Fruit fly (Drosophila melanogaster) whole organism, prepupa: ENCODE measurements around the gene CG12355.

ENCODE experiments used
- Blimp-1 ChIP-seq: fragments of 200-800 bp; sonication (Bioruptor generic); optimal IDR thresholded peaks from 3 replicates; lab custom pipeline; 2017; ENCODE audit warnings: missing biosample characterization, missing genetic modification characterization, mild to moderate bottlenecking, moderate library complexity, missing genetic modification reagents
- CG10631 ChIP-seq: fragments of 200-800 bp; sonication (Bioruptor generic); optimal IDR thresholded peaks from 2 replicates; lab custom pipeline; 2016; ENCODE audit warnings: missing biosample characterization, missing genetic modification characterization
- CG10669 ChIP-seq: fragments of 200-800 bp; sonication (Bioruptor generic); optimal IDR thresholded peaks from 3 replicates; lab custom pipeline; 2018; ENCODE audit warnings: missing biosample characterization, mild to moderate bottlenecking, missing genetic modification characterization, moderate library complexity
- CG11902 ChIP-seq: fragments of 200-800 bp; sonication (Bioruptor generic); optimal IDR thresholded peaks from 3 replicates; lab custom pipeline; 2016; ENCODE audit warnings: missing biosample characterization, missing genetic modification characterization
- CG15336 ChIP-seq: fragments of 200-800 bp; sonication (Bioruptor generic); IDR thresholded peaks from 2 replicates; pipeline ENCODE4 v1.3.6; 2022; ENCODE audit warnings: missing biosample characterization, missing genetic modification characterization
- CG16779 ChIP-seq: fragments of 200-800 bp; sonication (Bioruptor generic); optimal IDR thresholded peaks from 3 replicates; lab custom pipeline; 2017; ENCODE audit warnings: missing biosample characterization, mild to moderate bottlenecking, missing genetic modification characterization
- CG3032 ChIP-seq: fragments of 200-800 bp; optimal IDR thresholded peaks from 2 replicates; lab custom pipeline; 2019; ENCODE audit warnings: missing biosample characterization, mild to moderate bottlenecking, missing genetic modification characterization, moderate library complexity
- CG31627 ChIP-seq: fragments of 200-800 bp; sonication (Bioruptor generic); optimal IDR thresholded peaks from 3 replicates; lab custom pipeline; 2016; ENCODE audit warnings: missing biosample characterization, missing genetic modification characterization
- CG32006 ChIP-seq: fragments of 200-800 bp; sonication (Bioruptor generic); optimal IDR thresholded peaks from 3 replicates; lab custom pipeline; 2017; ENCODE audit warnings: missing biosample characterization, mild to moderate bottlenecking, missing genetic modification characterization
- CG6163 ChIP-seq: fragments of 200-800 bp; sonication (Bioruptor generic); IDR thresholded peaks from 3 replicates; pipeline ENCODE4 v1.3.6; 2022; ENCODE audit warnings: missing biosample characterization, missing genetic modification characterization
- CG6276 ChIP-seq: fragments of 200-800 bp; sonication (Bioruptor generic); optimal IDR thresholded peaks from 2 replicates; lab custom pipeline; 2017; ENCODE audit warnings: missing biosample characterization, mild to moderate bottlenecking, missing genetic modification characterization
- CG7368 ChIP-seq: fragments of 200-800 bp; sonication (Bioruptor generic); optimal IDR thresholded peaks from 3 replicates; lab custom pipeline; 2016; ENCODE audit warnings: missing biosample characterization, missing genetic modification characterization
- CG8119 ChIP-seq: fragments of 200-800 bp; sonication (Bioruptor generic); IDR thresholded peaks from 3 replicates; pipeline ENCODE4 v1.3.6; 2022; ENCODE audit warnings: missing biosample characterization, missing genetic modification characterization
- CG8319 ChIP-seq: fragments of 200-800 bp; sonication (Bioruptor generic); optimal IDR thresholded peaks from 3 replicates; lab custom pipeline; 2016; ENCODE audit warnings: missing biosample characterization, missing genetic modification characterization
- Eip75B ChIP-seq: fragments of 200-800 bp; sonication (Bioruptor generic); optimal IDR thresholded peaks from 3 replicates; lab custom pipeline; 2016; ENCODE audit warnings: missing biosample characterization, missing genetic modification characterization
- Eip78C ChIP-seq: fragments of 200-800 bp; sonication (Bioruptor generic); peaks from one replicate; lab custom pipeline; 2016; ENCODE audit warnings: missing biosample characterization, missing genetic modification characterization
- Eip93F ChIP-seq: fragments of 200-800 bp; sonication (Bioruptor generic); optimal IDR thresholded peaks from 2 replicates; lab custom pipeline; 2016; ENCODE audit warnings: missing biosample characterization, mild to moderate bottlenecking, missing genetic modification characterization
- Ets96B ChIP-seq: fragments of 200-800 bp; optimal IDR thresholded peaks from 2 replicates; lab custom pipeline; 2019; ENCODE audit warnings: missing biosample characterization, mild to moderate bottlenecking, missing genetic modification characterization, moderate library complexity
- Hr38 ChIP-seq: sonication (Bioruptor generic); optimal IDR thresholded peaks from 2 replicates; lab custom pipeline; 2016; ENCODE audit warnings: missing biosample characterization, missing genetic modification characterization
- Hr39 ChIP-seq: fragments of 200-800 bp; sonication (Bioruptor generic); optimal IDR thresholded peaks from 2 replicates; lab custom pipeline; 2016; ENCODE audit warnings: missing biosample characterization, missing genetic modification characterization
- Hr4 ChIP-seq: fragments of 200-800 bp; sonication (Bioruptor generic); optimal IDR thresholded peaks from 3 replicates; lab custom pipeline; 2016; ENCODE audit warnings: missing biosample characterization, missing genetic modification characterization
- Met ChIP-seq: fragments of 200-800 bp; sonication (Bioruptor generic); optimal IDR thresholded peaks from 3 replicates; lab custom pipeline; 2016; ENCODE audit warnings: missing biosample characterization, missing genetic modification characterization
- Sox102F ChIP-seq: fragments of 200-800 bp; sonication (Bioruptor generic); optimal IDR thresholded peaks from 2 replicates; lab custom pipeline; 2016; ENCODE audit warnings: missing biosample characterization, mild to moderate bottlenecking, missing genetic modification characterization
- Sox14 ChIP-seq: fragments of 200-800 bp; sonication (Bioruptor generic); optimal IDR thresholded peaks from 3 replicates; lab custom pipeline; 2016; ENCODE audit warnings: missing biosample characterization, missing genetic modification characterization
- Sox15 ChIP-seq: fragments of 200-800 bp; sonication (Bioruptor generic); optimal IDR thresholded peaks from 3 replicates; lab custom pipeline; 2016; ENCODE audit warnings: missing biosample characterization, missing genetic modification characterization
- dac ChIP-seq: fragments of 200-800 bp; sonication (Bioruptor generic); optimal IDR thresholded peaks from 2 replicates; lab custom pipeline; 2017; ENCODE audit warnings: missing biosample characterization, mild to moderate bottlenecking, missing genetic modification characterization
- dsx ChIP-seq: fragments of 200-800 bp; optimal IDR thresholded peaks from 3 replicates; lab custom pipeline; 2019; ENCODE audit warnings: missing biosample characterization, mild to moderate bottlenecking, missing genetic modification characterization, moderate library complexity; ENCODE audit not compliant: poor library complexity, severe bottlenecking
- esn ChIP-seq: fragments of 200-800 bp; sonication (Bioruptor generic); optimal IDR thresholded peaks from 2 replicates; lab custom pipeline; 2016; ENCODE audit warnings: missing biosample characterization, mild to moderate bottlenecking, missing genetic modification characterization, moderate library complexity
- fd59A ChIP-seq: fragments of 200-800 bp; sonication (Bioruptor generic); optimal IDR thresholded peaks from 2 replicates; lab custom pipeline; 2017; ENCODE audit warnings: missing biosample characterization, mild to moderate bottlenecking, missing genetic modification characterization, missing genetic modification reagents
- lz ChIP-seq: fragments of 200-800 bp; sonication (Bioruptor generic); optimal IDR thresholded peaks from 3 replicates; lab custom pipeline; 2016; ENCODE audit warnings: missing biosample characterization, missing genetic modification characterization
- pdm3 ChIP-seq: fragments of 200-800 bp; sonication (Bioruptor generic); optimal IDR thresholded peaks from 3 replicates; lab custom pipeline; 2016; ENCODE audit warnings: missing biosample characterization, missing genetic modification characterization
- ss ChIP-seq, 2 experiments: fragments of 200-800 bp; sonication (Bioruptor generic); optimal IDR thresholded peaks; 2 replicates in 1 of 2; 3 replicates in 1 of 2; lab custom pipeline; 2017 to 2018; ENCODE audit warnings: mild to moderate bottlenecking in 2 of 2, missing biosample characterization in 2 of 2, missing genetic modification characterization in 2 of 2, moderate library complexity in 1 of 2
- svp ChIP-seq: fragments of 200-800 bp; sonication (Bioruptor generic); peaks from one replicate; lab custom pipeline; 2016; ENCODE audit warnings: missing biosample characterization, missing genetic modification characterization
- vri ChIP-seq: fragments of 200-800 bp; sonication (Bioruptor generic); optimal IDR thresholded peaks from 3 replicates; lab custom pipeline; 2016; ENCODE audit warnings: missing biosample characterization, mild to moderate bottlenecking, missing genetic modification characterization

The CG12355 gene

DNA sequence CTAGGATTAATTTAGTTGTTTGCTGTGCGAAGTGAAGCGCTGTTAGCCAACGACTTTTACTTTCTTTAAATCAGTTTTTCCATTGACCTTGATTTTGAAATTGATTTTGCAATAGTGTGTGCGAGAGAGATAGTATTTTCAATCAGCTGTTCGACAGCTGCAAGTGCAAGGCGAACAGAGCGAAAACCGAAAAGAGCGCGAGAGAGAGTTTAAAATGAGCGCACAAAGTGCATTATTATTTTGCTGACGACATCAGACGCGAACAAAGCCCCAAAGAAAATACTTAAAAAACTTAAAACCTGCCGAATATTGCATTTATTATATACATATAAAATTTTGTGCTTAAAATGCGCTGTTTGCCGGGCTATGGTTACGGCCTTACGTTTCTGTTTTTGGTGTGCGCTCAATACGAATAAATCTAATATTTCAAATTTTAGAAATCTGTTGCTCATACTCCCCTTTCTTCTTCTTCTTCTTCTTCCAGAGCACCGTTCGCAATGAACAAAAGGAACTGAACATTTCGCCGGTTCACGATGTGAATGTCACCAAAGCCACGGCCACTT is 16.4 kb upstream of the CG12355 start:
- TF ChIP-seq Eip75B (GFP tag; lab: Kevin White, UChicago) (no peak), CG11902 (no peak), Blimp-1 (GFP tag; lab: Kevin White, UChicago) (peak; percentile 78), Met (peak; percentile 11), Eip93F (GFP tag; lab: Kevin White, UChicago) (peak; percentile 33), Eip78C (GFP tag; lab: Kevin White, UChicago) (peak; percentile 76), CG6163 (GFP tag; lab: Robert Waterston, UW) (no peak), pdm3 (GFP tag; lab: Kevin White, UChicago) (no peak), CG3032 (tag; lab: Kevin White, UChicago) (peak; percentile 17), CG16779 (tag; lab: Kevin White, UChicago) (peak; percentile 13), Sox14 (GFP tag; lab: Kevin White, UChicago) (peak; percentile 55), Sox102F (peak; percentile 37), fd59A (no peak), vri (GFP tag; lab: Kevin White, UChicago) (peak; percentile 24), lz (GFP tag; lab: Kevin White, UChicago) (no peak), esn (peak; percentile 7), ss (GFP tag; optimal IDR thresholded peaks at IDR 0.05; lab: Kevin White, UChicago) (peak; percentile 39 to 44), CG8319 (GFP tag; lab: Kevin White, UChicago) (no peak)

DNA sequence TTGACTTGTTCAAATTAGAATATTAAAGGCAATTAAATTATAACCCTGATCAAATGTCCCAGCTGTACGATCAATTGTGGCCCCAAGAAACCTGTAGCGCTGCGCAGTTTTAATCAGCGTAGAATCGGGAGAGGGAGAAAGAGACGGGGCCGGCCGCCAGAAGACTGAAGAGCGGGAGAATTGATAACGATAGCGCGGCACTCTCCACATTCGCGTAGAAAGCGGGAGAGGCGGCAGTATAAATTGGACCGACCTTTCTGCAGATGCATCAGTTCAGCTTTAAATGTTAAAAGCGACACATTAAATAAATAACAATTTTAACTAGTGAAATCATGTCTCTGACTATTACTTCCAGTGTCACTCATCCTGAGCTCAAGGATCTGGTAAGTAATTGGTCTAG is 15.4 kb upstream of the CG12355 start, which contains the start of gene MsrA:
Gene MsrA (plus strand): TSS at position 266 of the 400 bp plus-strand sequence.
- TF ChIP-seq Eip78C (GFP tag; lab: Kevin White, UChicago): peak; percentile 70
- peak; percentile 37 for TF ChIP-seq vri (GFP tag; lab: Kevin White, UChicago)
- TF ChIP-seq Sox15: no peak
- TF ChIP-seq CG8319 (GFP tag; lab: Kevin White, UChicago): no peak
- TF ChIP-seq Sox14 (GFP tag; lab: Kevin White, UChicago): no peak
- peak; percentile 17 for TF ChIP-seq Eip75B (GFP tag; lab: Kevin White, UChicago)
- TF ChIP-seq CG8119 (GFP tag; lab: Robert Waterston, UW): 0 out of 3 replicates have a peak, but pooled peaks have one; percentile 16
- TF ChIP-seq Hr4 (GFP tag; lab: Kevin White, UChicago): no peak
- TF ChIP-seq CG6276 (GFP tag; lab: Kevin White, UChicago): no peak
- no peak for TF ChIP-seq CG31627 (GFP tag; lab: Kevin White, UChicago)
- peak; percentile 7 for TF ChIP-seq esn
- TF ChIP-seq svp (GFP tag; lab: Kevin White, UChicago): peak; percentile 80
- no peak for TF ChIP-seq CG3032 (tag; lab: Kevin White, UChicago)
- TF ChIP-seq Hr39 (GFP tag; lab: Kevin White, UChicago): no peak
- no peak for TF ChIP-seq CG32006 (GFP tag; lab: Kevin White, UChicago)
- no peak for TF ChIP-seq CG15336 (GFP tag; lab: Robert Waterston, UW)
- TF ChIP-seq CG7368 (GFP tag; lab: Kevin White, UChicago): no peak
- no peak for TF ChIP-seq CG10631 (GFP tag; lab: Kevin White, UChicago)
- TF ChIP-seq dsx (GFP tag; lab: Kevin White, UChicago): no peak

dm6 chr3L:15509398-15509797 is 14.0 kb upstream of the CG12355 start, which contains the start of the genes gdl and gdl-ORF39:
gdl (plus strand) TSS chr3L:15509445.
gdl-ORF39 (plus strand) TSS chr3L:15509445.
- TF ChIP-seq Hr38 (GFP tag; lab: Kevin White, UChicago) (no peak), Eip78C (GFP tag; lab: Kevin White, UChicago) (peak; percentile 64), CG10669 (GFP tag; lab: Kevin White, UChicago) (no peak), CG8119 (GFP tag; lab: Robert Waterston, UW) (no peak), CG3032 (tag; lab: Kevin White, UChicago) (no peak), Blimp-1 (GFP tag; lab: Kevin White, UChicago) (no peak), Ets96B (tag; lab: Kevin White, UChicago) (no peak), dac (GFP tag; lab: Kevin White, UChicago) (no peak)
